Fruit fly (Drosophila melanogaster) whole organism: ENCODE results near the gene senju.

Source experiments
- CG8478 ChIP-seq: fragments of >200 bp; optimal IDR thresholded peaks from 2 replicates; lab custom pipeline; 2018; ENCODE audit warnings: inconsistent platforms
- Dll ChIP-seq: fragments of >200 bp; optimal IDR thresholded peaks from 2 replicates; lab custom pipeline; 2017
- EcR ChIP-seq, 2 experiments: fragments of >200 bp; optimal IDR thresholded peaks; 2 replicates each; lab custom pipeline; 2017; ENCODE audit warnings: missing biosample characterization in 2 of 2, missing genetic modification characterization in 2 of 2, missing genetic modification reagents in 2 of 2
- pan ChIP-seq: fragments of >200 bp; optimal IDR thresholded peaks from 2 replicates; lab custom pipeline; 2017
- psq ChIP-seq: fragments of >200 bp; optimal IDR thresholded peaks from 2 replicates; lab custom pipeline; 2017
- usp ChIP-seq: fragments of >200 bp; optimal IDR thresholded peaks from 2 replicates; lab custom pipeline; 2017; ENCODE audit warnings: missing biosample characterization, missing genetic modification characterization, mixed read lengths

Gene senju

DNA sequence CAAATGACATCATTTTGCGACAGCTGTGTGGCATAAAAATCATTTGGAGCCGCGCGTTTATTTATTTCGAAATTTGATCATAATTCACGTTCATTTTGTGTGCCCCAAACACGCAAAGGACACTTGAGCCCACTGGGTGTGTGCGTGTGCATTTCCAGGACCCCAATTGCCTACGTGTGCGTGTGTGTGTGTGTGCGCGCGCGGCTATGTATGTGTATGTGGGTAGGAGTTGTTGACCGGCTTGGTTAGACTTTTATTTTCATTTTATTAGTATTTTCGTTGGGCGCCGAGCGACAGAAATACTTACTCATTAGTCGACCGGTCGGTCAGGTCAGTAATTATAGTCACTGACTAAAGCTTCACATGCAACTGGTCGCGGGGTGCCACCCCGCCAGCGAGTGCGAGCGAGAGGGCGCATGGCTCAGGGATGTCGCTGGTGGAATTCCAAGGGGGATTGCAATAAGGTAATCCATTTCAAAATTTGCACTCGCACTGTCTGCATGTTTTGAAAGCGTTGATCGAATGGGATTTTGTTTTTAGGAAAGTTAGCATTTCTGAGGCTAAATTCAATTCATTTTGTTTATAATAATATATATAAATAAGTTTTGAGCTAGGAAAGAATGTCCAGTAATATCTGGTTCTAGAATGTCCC is 9.0 kb upstream of the senju start:
- TF ChIP-seq usp, result no peak
- TF ChIP-seq pan (lab: Kevin White, UChicago), result no peak
- TF ChIP-seq Dll (lab: Kevin White, UChicago), result no peak
- no peak for TF ChIP-seq EcR (GFP tag; optimal IDR thresholded peaks at IDR 0.05; lab: Kevin White, UChicago)
- TF ChIP-seq CG8478 (lab: Kevin White, UChicago), result no peak

dm6 chr2L:5044361-5044891 is 8.2 kb upstream of the senju start, which contains the start of gene CG31650:
Gene CG31650 (minus strand): TSS chr2L:5044712.
- TF ChIP-seq pan (lab: Kevin White, UChicago) (no peak), usp (no peak), psq (lab: Kevin White, UChicago) (no peak), Dll (lab: Kevin White, UChicago) (no peak), CG8478 (lab: Kevin White, UChicago) (no peak), EcR (GFP tag; optimal IDR thresholded peaks at IDR 0.05; lab: Kevin White, UChicago) (no peak)

DNA sequence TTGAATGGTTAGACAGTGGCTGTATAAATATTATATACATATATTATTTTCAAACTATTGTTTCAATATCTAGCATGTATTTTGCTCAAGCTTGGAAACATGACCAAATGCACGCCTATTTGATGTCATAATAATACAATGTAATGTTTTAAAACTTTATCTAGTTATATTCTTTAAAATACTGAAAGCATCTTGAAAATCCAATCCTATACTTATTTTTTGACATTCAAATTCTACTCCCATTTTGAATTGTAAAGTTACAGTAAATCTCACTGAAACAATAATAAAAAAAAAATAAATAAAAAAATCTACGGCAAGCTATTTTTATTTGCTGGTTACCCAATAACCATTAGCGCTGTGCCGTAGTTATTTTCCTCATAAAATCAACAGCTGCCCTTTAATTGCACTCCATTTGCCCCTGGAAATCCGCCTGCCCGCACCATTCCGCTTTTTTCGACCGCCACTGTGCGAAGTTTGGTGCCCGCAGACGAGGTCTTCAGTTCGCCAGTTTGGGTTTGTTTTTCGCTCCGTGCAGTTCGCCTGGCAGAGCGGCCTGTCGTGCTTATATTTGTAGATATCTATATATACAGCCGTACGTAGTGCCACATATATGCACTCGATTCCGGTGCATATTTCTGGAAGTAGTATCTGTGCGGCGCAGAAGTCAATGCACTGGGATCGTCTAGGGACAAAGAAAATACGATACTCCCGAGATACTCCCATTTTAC is 7.6 kb upstream of the senju start:
- no peak for TF ChIP-seq EcR (GFP tag; optimal IDR thresholded peaks at IDR 0.05; lab: Kevin White, UChicago)
- no peak for TF ChIP-seq psq (lab: Kevin White, UChicago)
- TF ChIP-seq usp, result no peak
- TF ChIP-seq pan (lab: Kevin White, UChicago), result no peak
- no peak for TF ChIP-seq Dll (lab: Kevin White, UChicago)
- TF ChIP-seq CG8478 (lab: Kevin White, UChicago), result no peak

dm6 chr2L:5046261-5046660 is 6.4 kb upstream of the senju start:
- no peak for TF ChIP-seq pan (lab: Kevin White, UChicago)
- TF ChIP-seq psq (lab: Kevin White, UChicago), result no peak
- no peak for TF ChIP-seq EcR (GFP tag; optimal IDR thresholded peaks at IDR 0.05; lab: Kevin White, UChicago)
- TF ChIP-seq Dll (lab: Kevin White, UChicago), result no peak
- TF ChIP-seq CG8478 (lab: Kevin White, UChicago), result no peak
- TF ChIP-seq usp, result no peak

DNA sequence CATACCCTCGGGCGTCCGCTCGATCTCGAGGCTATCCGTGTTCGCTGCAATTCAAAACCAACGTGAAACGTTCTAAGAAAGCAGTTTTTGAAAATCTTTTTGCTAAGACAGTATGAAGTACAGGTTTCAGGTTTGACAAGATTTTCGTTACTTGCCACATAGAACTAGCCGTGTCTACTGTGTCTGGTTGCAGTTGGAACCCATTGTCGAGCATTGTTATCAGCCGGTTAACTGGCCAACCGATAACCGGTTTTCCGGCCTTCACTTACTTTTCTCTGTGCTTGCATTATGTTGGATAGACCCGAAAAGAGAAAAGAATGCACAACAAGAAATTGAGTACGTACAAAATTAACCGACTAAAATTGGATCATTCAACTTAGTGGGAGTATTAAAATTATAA is 2.7 kb upstream of the senju start:
- TF ChIP-seq Dll (lab: Kevin White, UChicago) (no peak), psq (lab: Kevin White, UChicago) (no peak), CG8478 (lab: Kevin White, UChicago) (no peak), usp (no peak), EcR (GFP tag; optimal IDR thresholded peaks at IDR 0.05; lab: Kevin White, UChicago) (no peak), pan (lab: Kevin White, UChicago) (no peak)

DNA sequence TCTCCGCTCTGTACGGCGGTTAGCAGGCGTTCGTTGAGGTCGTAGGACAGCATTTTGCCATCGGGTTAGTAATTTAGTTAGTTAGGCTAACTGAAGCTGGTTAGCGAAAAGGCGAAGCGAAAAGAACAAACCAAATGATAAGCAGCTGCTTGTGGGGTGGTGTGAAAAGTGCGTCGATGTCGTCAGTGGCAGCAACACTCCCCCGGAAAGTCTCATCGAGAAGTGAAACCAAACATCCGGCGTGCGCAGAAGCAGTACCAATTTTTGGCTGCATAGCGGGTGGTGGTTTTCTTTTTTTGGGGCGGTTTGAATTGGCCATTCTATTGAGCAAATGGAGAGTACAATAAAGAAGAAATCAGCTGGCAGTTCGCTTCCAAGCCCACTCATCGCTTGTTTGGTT is 1.8 kb upstream of the senju start, which contains the start of gene CG9121:
Gene CG9121, minus strand, starts transcription at position 238 of the 400 bp plus-strand sequence.
- no peak for TF ChIP-seq EcR (GFP tag; optimal IDR thresholded peaks at IDR 0.05; lab: Kevin White, UChicago)
- no peak for TF ChIP-seq usp
- TF ChIP-seq psq (lab: Kevin White, UChicago), result no peak
- TF ChIP-seq Dll (lab: Kevin White, UChicago), result no peak
- TF ChIP-seq pan (lab: Kevin White, UChicago), result no peak
- TF ChIP-seq CG8478 (lab: Kevin White, UChicago), result no peak

- TF ChIP-seq pan (lab: Kevin White, UChicago) (no peak), psq (lab: Kevin White, UChicago) (no peak)
These were observed 351 bp downstream of the senju start, which contains the start of gene eIF3h for dm6 chr2L:5052994-5053393. Gene eIF3h (minus strand): TSS chr2L:5053094.

DNA sequence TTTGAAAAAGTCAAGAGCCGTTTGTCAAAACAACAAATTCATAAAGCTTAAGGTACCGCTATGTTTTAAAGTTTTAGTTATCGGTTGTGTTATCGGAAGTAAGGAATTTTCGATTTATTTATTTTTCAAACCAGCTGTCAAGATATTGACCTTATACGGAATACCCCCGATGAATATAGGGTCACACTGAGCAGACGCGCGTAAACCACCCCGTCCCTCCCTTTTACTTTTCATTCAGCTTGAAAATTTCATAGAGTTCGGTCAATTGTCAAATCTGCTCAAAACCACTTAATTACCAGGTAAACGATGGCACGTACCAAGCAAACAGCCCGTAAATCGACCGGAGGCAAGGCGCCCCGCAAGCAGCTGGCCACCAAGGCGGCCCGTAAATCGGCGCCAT is 2.3 kb downstream of the senju start, which contains the start of the genes CG14036 and His3.3A:
Gene CG14036, minus strand, starts transcription at position 64 of the 400 bp plus-strand sequence.
Gene His3.3A, plus strand, starts transcription at position 106 of the 400 bp plus-strand sequence.
- TF ChIP-seq EcR (GFP tag; optimal IDR thresholded peaks at IDR 0.05; lab: Kevin White, UChicago) (no peak), CG8478 (lab: Kevin White, UChicago) (no peak), Dll (lab: Kevin White, UChicago) (no peak), usp (no peak), psq (lab: Kevin White, UChicago) (no peak), pan (lab: Kevin White, UChicago) (no peak)

- TF ChIP-seq pan (lab: Kevin White, UChicago), result no peak
- no peak for TF ChIP-seq Dll (lab: Kevin White, UChicago)
- TF ChIP-seq psq (lab: Kevin White, UChicago), result no peak
- TF ChIP-seq usp, result no peak
- no peak for TF ChIP-seq EcR (GFP tag; optimal IDR thresholded peaks at IDR 0.05; lab: Kevin White, UChicago)
- no peak for TF ChIP-seq CG8478 (lab: Kevin White, UChicago)
These were observed 2.9 kb downstream of the senju start for dm6 chr2L:5055528-5055927.

DNA sequence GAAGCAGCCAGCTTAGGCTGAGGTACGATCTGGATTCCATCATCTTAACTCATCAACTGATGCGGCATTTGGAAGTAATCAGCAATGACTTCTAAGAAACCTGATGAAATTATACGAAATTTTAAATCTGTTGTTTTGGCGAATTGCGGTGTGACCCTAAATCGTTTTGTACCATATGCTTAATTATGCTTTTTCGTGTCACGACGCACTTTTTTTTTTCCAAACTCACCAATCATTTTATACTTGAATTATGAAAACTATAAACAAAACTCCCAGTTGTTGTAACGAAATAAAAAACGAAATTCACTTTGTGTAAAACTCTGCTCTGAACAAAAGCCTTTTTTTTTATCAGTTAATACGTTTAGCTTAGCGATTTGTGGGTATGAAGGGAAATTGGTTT is 5.5 kb downstream of the senju start, which contains the start of gene Nepl3:
Gene Nepl3, minus strand, starts transcription at position 155 of the 400 bp plus-strand sequence.
- TF ChIP-seq psq (lab: Kevin White, UChicago) (no peak), usp (no peak), Dll (lab: Kevin White, UChicago) (no peak), pan (lab: Kevin White, UChicago) (no peak), EcR (GFP tag; optimal IDR thresholded peaks at IDR 0.05; lab: Kevin White, UChicago) (no peak), CG8478 (lab: Kevin White, UChicago) (no peak)

DNA sequence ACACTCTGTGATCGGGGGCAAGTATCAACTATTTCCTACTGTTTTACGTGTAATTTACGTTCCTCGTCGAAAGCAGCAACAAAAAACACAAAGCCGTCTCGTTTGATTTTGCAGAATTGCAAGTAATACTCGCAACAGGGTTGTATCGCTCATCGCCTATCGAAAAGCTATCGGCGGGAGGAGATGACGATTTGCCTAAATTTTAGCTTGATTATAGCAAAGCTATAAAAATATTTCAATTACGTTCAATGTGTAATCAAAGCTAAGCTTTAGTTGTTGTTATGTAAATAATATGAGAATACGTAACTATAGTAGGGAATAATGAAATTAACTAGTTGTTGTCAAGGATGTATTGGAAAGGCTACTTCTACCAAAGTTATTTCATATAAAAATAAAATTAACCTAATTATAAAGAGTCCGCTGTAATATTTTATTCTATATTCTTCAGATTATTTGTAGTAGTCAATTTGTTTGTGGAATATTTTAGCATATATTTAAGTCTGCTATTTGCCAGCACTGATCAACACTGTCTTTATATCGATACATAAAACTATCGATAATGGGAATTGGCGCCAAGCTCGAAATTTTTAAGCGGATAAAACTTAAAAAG is 7.1 kb downstream of the senju start, which contains the start of gene Rpn11:
Gene Rpn11, minus strand, starts transcription at position 146 of the 610 bp plus-strand sequence.
- TF ChIP-seq CG8478 (lab: Kevin White, UChicago) (no peak), EcR (GFP tag; optimal IDR thresholded peaks at IDR 0.05; lab: Kevin White, UChicago) (no peak)
